Fruit fly (Drosophila melanogaster) whole organism, prepupa: ENCODE measurements around the gene CG17784.
A peak's percentile ranks its signal among the peaks of the same experiment; 100 is the strongest.

Experiments used
- CG11762 ChIP-seq: fragments of 200-800 bp; sonication (Bioruptor generic); optimal IDR thresholded peaks from 3 replicates; lab custom pipeline; 2016; ENCODE audit warnings: missing biosample characterization, missing genetic modification characterization; ENCODE audit not compliant: insufficient read depth
- CG1621 ChIP-seq: fragments of 200-800 bp; sonication (Bioruptor generic); optimal IDR thresholded peaks from 3 replicates; lab custom pipeline; 2018; ENCODE audit warnings: missing biosample characterization, mild to moderate bottlenecking, missing genetic modification characterization
- Eip93F ChIP-seq: fragments of 200-800 bp; sonication (Bioruptor generic); optimal IDR thresholded peaks from 2 replicates; lab custom pipeline; 2016; ENCODE audit warnings: missing biosample characterization, mild to moderate bottlenecking, missing genetic modification characterization
- Ets21C ChIP-seq: fragments of 200-800 bp; sonication (Bioruptor generic); optimal IDR thresholded peaks from 3 replicates; lab custom pipeline; 2016; ENCODE audit warnings: missing biosample characterization, missing genetic modification characterization
- Ets96B ChIP-seq: fragments of 200-800 bp; optimal IDR thresholded peaks from 2 replicates; lab custom pipeline; 2019; ENCODE audit warnings: missing biosample characterization, mild to moderate bottlenecking, missing genetic modification characterization, moderate library complexity
- Sox14 ChIP-seq: fragments of 200-800 bp; sonication (Bioruptor generic); optimal IDR thresholded peaks from 3 replicates; lab custom pipeline; 2016; ENCODE audit warnings: missing biosample characterization, missing genetic modification characterization

CG17784 gene

dm6 chr3R:24318217-24319082, 46.3 kb downstream of the CG17784 start, which contains the start of the genes Nab2 and BRWD3 (continued):
- TF ChIP-seq CG1621 (tag; lab: Kevin White, UChicago): no peak
- no peak for TF ChIP-seq Sox14 (GFP tag; lab: Kevin White, UChicago)
- no peak for TF ChIP-seq Ets96B
- TF ChIP-seq Ets21C (GFP tag; lab: Kevin White, UChicago): peak; percentile 21
- peak; percentile 28 for TF ChIP-seq CG11762
- no peak for TF ChIP-seq Eip93F (GFP tag; lab: Kevin White, UChicago)
